4 worm cellular contexts compared by ENCODE assay signal in the genomic region with DNA sequence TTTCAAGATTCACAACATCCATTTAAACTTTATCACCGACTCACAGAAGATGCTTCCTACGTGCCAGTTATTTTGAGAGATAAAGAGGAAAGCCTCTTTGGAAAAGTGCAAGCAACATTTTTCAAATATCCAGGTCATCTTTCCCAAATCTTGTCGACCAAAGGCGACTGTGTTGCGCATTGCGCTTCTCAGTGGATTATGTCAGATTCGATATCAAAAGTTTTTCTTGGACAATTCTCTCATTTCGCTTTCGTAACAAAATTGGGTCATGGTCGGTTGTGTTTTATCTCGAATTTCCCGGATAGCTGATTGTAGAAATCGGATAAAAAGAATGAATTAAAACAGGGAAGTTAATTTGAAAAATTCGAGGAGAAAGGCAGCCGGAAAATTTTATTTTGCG.
TF ChIP-seq lines count a peak whose summit lies in the region.

No protein-coding gene starts in this region.

TF ChIP-seq in whole organism, L1 larva, 84 proteins besides CTCF, POLR2A, EP300 and RAD21:
- TF ChIP-seq blmp-1 (tag; optimal IDR thresholded peaks at IDR 0.05; lab: Kevin White, UChicago) = peak; percentile 98
- TF ChIP-seq egl-13 (tag; optimal IDR thresholded peaks at IDR 0.05; lab: Kevin White, UChicago) = no peak
- no peak for TF ChIP-seq nhr-12 (tag; optimal IDR thresholded peaks at IDR 0.05; lab: Kevin White, UChicago)
- TF ChIP-seq C16A3.4 (tag; optimal IDR thresholded peaks at IDR 0.05; lab: Kevin White, UChicago) = no peak
- no peak for TF ChIP-seq lir-3 (tag; optimal IDR thresholded peaks at IDR 0.05; lab: Kevin White, UChicago; ENCODE audit: poor library complexity)

TF ChIP-seq in whole organism, L2 larva, 48 proteins besides CTCF, POLR2A, EP300 and RAD21:
- TF ChIP-seq egl-27 (tag; optimal IDR thresholded peaks at IDR 0.05; lab: Kevin White, UChicago) = peak; percentile 25
- TF ChIP-seq fos-1 (tag; optimal IDR thresholded peaks at IDR 0.05; lab: Kevin White, UChicago) = peak; percentile 6
- no peak for TF ChIP-seq peb-1 (tag; optimal IDR thresholded peaks at IDR 0.05; lab: Kevin White, UChicago)
- TF ChIP-seq nhr-6 (tag; optimal IDR thresholded peaks at IDR 0.05; lab: Kevin White, UChicago) = no peak

TF ChIP-seq in whole organism, L3 larva, 47 proteins besides CTCF, POLR2A, EP300 and RAD21:
- TF ChIP-seq nhr-43 (tag; optimal IDR thresholded peaks at IDR 0.05; lab: Kevin White, UChicago; ENCODE audit: poor library complexity, severe bottlenecking) (peak; percentile 27), nhr-23 (tag; optimal IDR thresholded peaks at IDR 0.05; lab: Kevin White, UChicago) (peak; percentile 93), sea-2 (GFP tag; optimal IDR thresholded peaks at IDR 0.05; lab: Kevin White, UChicago) (no peak)

TF ChIP-seq in whole organism, mixed stage, embryonic, 35 proteins besides CTCF, POLR2A, EP300 and RAD21:
- TF ChIP-seq elt-1 (tag; optimal IDR thresholded peaks at IDR 0.05; lab: Kevin White, UChicago; ENCODE audit: borderline replicate concordance, insufficient read depth) (peak; percentile 5), ham-2 (GFP tag; optimal IDR thresholded peaks at IDR 0.05; lab: Kevin White, UChicago) (peak; percentile 33), blmp-1 (tag; optimal IDR thresholded peaks at IDR 0.05; lab: Kevin White, UChicago) (peak; percentile 44), flh-1 (GFP tag; optimal IDR thresholded peaks at IDR 0.05; lab: Kevin White, UChicago) (no peak)
TF ChIP-seq in whole organism, mixed stage, embryonic: peak in this region for 3.
